Fruit fly (Drosophila melanogaster) whole organism, embryonic: Measurements from ENCODE around the gene ACXC.

Experiments
- Abd-B ChIP-seq: fragments of 200-800 bp; sonication (Bioruptor generic); optimal IDR thresholded peaks from 2 replicates; lab custom pipeline; 2018; ENCODE audit warnings: missing biosample characterization, mild to moderate bottlenecking, missing genetic modification characterization, moderate library complexity
- Bdp1 ChIP-seq: fragments of 200-800 bp; sonication (Bioruptor generic); optimal IDR thresholded peaks from 3 replicates; lab custom pipeline; 2016; ENCODE audit warnings: missing biosample characterization, missing genetic modification characterization
- CG15073 ChIP-seq: fragments of 200-800 bp; sonication (Bioruptor generic); optimal IDR thresholded peaks from 2 replicates; lab custom pipeline; 2016; ENCODE audit warnings: missing biosample characterization, missing genetic modification characterization
- CG15269 ChIP-seq: fragments of 200-800 bp; sonication (Bioruptor generic); optimal IDR thresholded peaks from 2 replicates; lab custom pipeline; 2018; ENCODE audit warnings: missing biosample characterization, mild to moderate bottlenecking, missing genetic modification characterization, moderate library complexity
- CG1529 ChIP-seq: fragments of 200-800 bp; sonication (Bioruptor generic); optimal IDR thresholded peaks from 3 replicates; lab custom pipeline; 2018; ENCODE audit warnings: missing biosample characterization, missing genetic modification characterization
- CG1647 ChIP-seq: fragments of 200-800 bp; sonication (Bioruptor generic); optimal IDR thresholded peaks from 3 replicates; lab custom pipeline; 2016; ENCODE audit warnings: missing biosample characterization, missing genetic modification characterization
- CG16815 ChIP-seq: fragments of 200-800 bp; sonication (Bioruptor generic); optimal IDR thresholded peaks from 3 replicates; lab custom pipeline; 2017; ENCODE audit warnings: missing biosample characterization, mild to moderate bottlenecking, missing genetic modification characterization
- CG17186 ChIP-seq: fragments of 200-800 bp; sonication (Bioruptor generic); optimal IDR thresholded peaks from 3 replicates; lab custom pipeline; 2017; ENCODE audit warnings: missing biosample characterization, missing genetic modification reagents, missing genetic modification characterization
- CG17385 ChIP-seq: fragments of 200-800 bp; sonication (Bioruptor generic); optimal IDR thresholded peaks from 3 replicates; lab custom pipeline; 2018; ENCODE audit warnings: missing biosample characterization, mild to moderate bottlenecking, missing genetic modification characterization
- CG17568 ChIP-seq: fragments of 200-800 bp; sonication (Bioruptor generic); optimal IDR thresholded peaks from 2 replicates; lab custom pipeline; 2018; ENCODE audit warnings: missing biosample characterization, mild to moderate bottlenecking, missing genetic modification characterization, moderate library complexity
- CG18764 ChIP-seq: fragments of 200-800 bp; sonication (Bioruptor generic); optimal IDR thresholded peaks from 3 replicates; lab custom pipeline; 2016; ENCODE audit warnings: missing biosample characterization, missing genetic modification characterization
- CG3847 ChIP-seq: fragments of 200-800 bp; sonication (Bioruptor generic); IDR thresholded peaks from 2 replicates; pipeline ENCODE4 v1.3.6; 2022; ENCODE audit warnings: missing biosample characterization, missing genetic modification characterization
- CG42726 ChIP-seq: fragments of 200-800 bp; sonication (Bioruptor generic); IDR thresholded peaks from 2 replicates; pipeline ENCODE4 v1.3.6; 2022; ENCODE audit warnings: missing biosample characterization, missing genetic modification characterization; ENCODE audit not compliant: partially characterized antibody
- CG5245 ChIP-seq: fragments of 200-800 bp; sonication (Bioruptor generic); optimal IDR thresholded peaks from 3 replicates; lab custom pipeline; 2016; ENCODE audit warnings: missing biosample characterization, missing genetic modification characterization
- CG6683 ChIP-seq: fragments of 200-800 bp; sonication (Bioruptor generic); optimal IDR thresholded peaks from 2 replicates; lab custom pipeline; 2017; ENCODE audit warnings: missing biosample characterization, mild to moderate bottlenecking, missing genetic modification characterization, missing genetic modification reagents
- CG6689 ChIP-seq: fragments of 200-800 bp; sonication (Bioruptor generic); IDR thresholded peaks from 2 replicates; pipeline ENCODE4 v1.3.6; 2022; ENCODE audit warnings: missing biosample characterization, missing genetic modification characterization
- CG7839 ChIP-seq: fragments of 200-800 bp; sonication (Bioruptor generic); optimal IDR thresholded peaks from 3 replicates; lab custom pipeline; 2018; ENCODE audit warnings: missing biosample characterization, mild to moderate bottlenecking, missing genetic modification characterization, moderate library complexity
- CG9797 ChIP-seq: fragments of 200-800 bp; sonication (Bioruptor generic); optimal IDR thresholded peaks from 3 replicates; lab custom pipeline; 2018; ENCODE audit warnings: missing biosample characterization, mild to moderate bottlenecking, missing genetic modification characterization
- Camta ChIP-seq: fragments of 200-800 bp; sonication (Bioruptor generic); optimal IDR thresholded peaks from 2 replicates; lab custom pipeline; 2016; ENCODE audit warnings: missing biosample characterization, missing genetic modification characterization
- D19A ChIP-seq: fragments of 200-800 bp; optimal IDR thresholded peaks from 3 replicates; lab custom pipeline; 2019; ENCODE audit warnings: missing biosample characterization, mild to moderate bottlenecking, missing genetic modification characterization, moderate library complexity
- Dfd ChIP-seq, 2 experiments: fragments of >200 bp; optimal IDR thresholded peaks; 2 replicates each; lab custom pipeline; 2017; ENCODE audit warnings: missing biosample characterization in 2 of 2, missing genetic modification characterization in 2 of 2
- Dip2 ChIP-seq: fragments of 200-800 bp; sonication (Bioruptor generic); IDR thresholded peaks from 2 replicates; pipeline ENCODE4 v1.3.6; 2022; ENCODE audit warnings: missing biosample characterization, missing genetic modification characterization
- Gug ChIP-seq: fragments of 200-800 bp; sonication (Bioruptor generic); IDR thresholded peaks from 4 replicates; pipeline ENCODE4 v1.3.6; 2022; ENCODE audit warnings: missing biosample characterization, missing genetic modification characterization
- HLH3B ChIP-seq: fragments of 200-800 bp; sonication (Bioruptor generic); IDR thresholded peaks from 2 replicates; pipeline ENCODE4 v1.3.6; 2022; ENCODE audit warnings: missing biosample characterization, missing genetic modification characterization
- HmgD ChIP-seq: fragments of 200-800 bp; sonication (Bioruptor generic); optimal IDR thresholded peaks from 3 replicates; lab custom pipeline; 2016; ENCODE audit warnings: missing biosample characterization, missing genetic modification characterization
- Hsf ChIP-seq: fragments of 200-800 bp; sonication (Bioruptor generic); optimal IDR thresholded peaks from 3 replicates; lab custom pipeline; 2016; ENCODE audit warnings: missing biosample characterization, missing genetic modification characterization
- Mes4 ChIP-seq: fragments of 200-800 bp; sonication (Bioruptor generic); optimal IDR thresholded peaks from 2 replicates; lab custom pipeline; 2016; ENCODE audit warnings: missing biosample characterization, missing genetic modification characterization
- Myb ChIP-seq: fragments of 200-800 bp; sonication (Bioruptor generic); optimal IDR thresholded peaks from 2 replicates; lab custom pipeline; 2016; ENCODE audit warnings: missing biosample characterization, missing genetic modification characterization
- NK7.1 ChIP-seq: fragments of 200-800 bp; sonication (Bioruptor generic); optimal IDR thresholded peaks from 3 replicates; lab custom pipeline; 2016; ENCODE audit warnings: missing biosample characterization, missing genetic modification characterization
- PHDP ChIP-seq: fragments of 200-800 bp; sonication (Bioruptor generic); optimal IDR thresholded peaks from 3 replicates; lab custom pipeline; 2018; ENCODE audit warnings: missing biosample characterization, mild to moderate bottlenecking, missing genetic modification characterization, moderate library complexity
- Poxn ChIP-seq: fragments of 200-800 bp; sonication (Bioruptor generic); IDR thresholded peaks from 2 replicates; pipeline ENCODE4 v1.3.6; 2022; ENCODE audit warnings: missing biosample characterization, missing genetic modification characterization
- Ravus ChIP-seq: fragments of 200-800 bp; sonication (Bioruptor generic); IDR thresholded peaks from 2 replicates; pipeline ENCODE4 v1.3.6; 2022; ENCODE audit warnings: missing biosample characterization, missing genetic modification characterization
- Tbp ChIP-seq: fragments of >200 bp; optimal IDR thresholded peaks from 2 replicates; lab custom pipeline; 2018; ENCODE audit warnings: missing biosample characterization, missing genetic modification characterization
- Xrp1 ChIP-seq: fragments of 200-800 bp; sonication (Bioruptor generic); IDR thresholded peaks from 2 replicates; pipeline ENCODE4 v1.3.6; 2022; ENCODE audit warnings: missing biosample characterization, missing genetic modification characterization
- caup ChIP-seq: fragments of 200-800 bp; sonication (Bioruptor generic); optimal IDR thresholded peaks from 3 replicates; lab custom pipeline; 2017; ENCODE audit warnings: missing biosample characterization, mild to moderate bottlenecking, missing genetic modification characterization, moderate library complexity; ENCODE audit not compliant: severe bottlenecking
- corto ChIP-seq: fragments of 200-800 bp; sonication (Bioruptor generic); optimal IDR thresholded peaks from 2 replicates; lab custom pipeline; 2016; ENCODE audit warnings: missing biosample characterization, mild to moderate bottlenecking, missing genetic modification characterization, moderate library complexity
- crp ChIP-seq, 2 experiments: fragments of 200-800 bp; sonication (Bioruptor generic); optimal IDR thresholded peaks; 2 replicates in 1 of 2; 3 replicates in 1 of 2; lab custom pipeline; 2017; ENCODE audit warnings: missing biosample characterization in 2 of 2, missing genetic modification characterization in 2 of 2, mild to moderate bottlenecking in 1 of 2, moderate library complexity in 1 of 2
- cwo ChIP-seq: fragments of 200-800 bp; sonication (Bioruptor generic); optimal IDR thresholded peaks from 3 replicates; lab custom pipeline; 2017; ENCODE audit warnings: missing biosample characterization, missing genetic modification characterization, mild to moderate bottlenecking, moderate library complexity, missing genetic modification reagents
- disco-r ChIP-seq: fragments of 200-800 bp; sonication (Bioruptor generic); optimal IDR thresholded peaks from 2 replicates; lab custom pipeline; 2016; ENCODE audit warnings: missing biosample characterization, missing genetic modification characterization
- dysf ChIP-seq: fragments of 200-800 bp; sonication (Bioruptor generic); IDR thresholded peaks from 3 replicates; pipeline ENCODE4 v1.3.6; 2022; ENCODE audit warnings: missing biosample characterization, missing genetic modification characterization
- ems ChIP-seq: fragments of 200-800 bp; sonication (Bioruptor generic); optimal IDR thresholded peaks from 3 replicates; lab custom pipeline; 2016; ENCODE audit warnings: missing biosample characterization, missing genetic modification characterization
- fru ChIP-seq: fragments of >200 bp; optimal IDR thresholded peaks from 2 replicates; lab custom pipeline; 2017
- fu2 ChIP-seq: fragments of 200-800 bp; sonication (Bioruptor generic); optimal IDR thresholded peaks from 2 replicates; lab custom pipeline; 2016; ENCODE audit warnings: missing biosample characterization, missing genetic modification characterization
- gt ChIP-seq: fragments of 200-800 bp; sonication (Bioruptor generic); IDR thresholded peaks from 2 replicates; pipeline ENCODE4 v1.3.6; 2022; ENCODE audit warnings: missing biosample characterization, missing genetic modification characterization
- ham ChIP-seq: fragments of 200-800 bp; sonication (Bioruptor generic); IDR thresholded peaks from 2 replicates; pipeline ENCODE4 v1.3.6; 2022; ENCODE audit warnings: missing biosample characterization, missing genetic modification characterization
- jigr1 ChIP-seq: fragments of 200-800 bp; sonication (Bioruptor generic); IDR thresholded peaks from 3 replicates; pipeline ENCODE4 v1.3.6; 2022; ENCODE audit warnings: missing biosample characterization, missing genetic modification characterization
- kay ChIP-seq: fragments of 200-800 bp; sonication (Bioruptor generic); optimal IDR thresholded peaks from 2 replicates; lab custom pipeline; 2016; ENCODE audit warnings: missing biosample characterization, missing genetic modification characterization
- pfk ChIP-seq: fragments of 200-800 bp; sonication (Bioruptor generic); optimal IDR thresholded peaks from 2 replicates; lab custom pipeline; 2018; ENCODE audit warnings: missing biosample characterization, mild to moderate bottlenecking, missing genetic modification characterization, moderate library complexity
- pros ChIP-seq: fragments of 200-800 bp; sonication (Bioruptor generic); optimal IDR thresholded peaks from 3 replicates; lab custom pipeline; 2019; ENCODE audit warnings: missing biosample characterization, mild to moderate bottlenecking, missing genetic modification characterization, moderate library complexity
- schlank ChIP-seq: fragments of 200-800 bp; sonication (Bioruptor generic); optimal IDR thresholded peaks from 2 replicates; lab custom pipeline; 2018; ENCODE audit warnings: missing biosample characterization, mild to moderate bottlenecking, missing genetic modification characterization
- sob ChIP-seq: fragments of 200-800 bp; sonication (Bioruptor generic); IDR thresholded peaks from 2 replicates; pipeline ENCODE4 v1.3.6; 2022; ENCODE audit warnings: missing biosample characterization, missing genetic modification characterization
- trh ChIP-seq: fragments of 200-800 bp; sonication (Bioruptor generic); optimal IDR thresholded peaks from 2 replicates; lab custom pipeline; 2016; ENCODE audit warnings: missing biosample characterization, missing genetic modification characterization
- zfh1 ChIP-seq: fragments of 200-800 bp; sonication (Bioruptor generic); IDR thresholded peaks from 3 replicates; pipeline ENCODE4 v1.3.6; 2022; ENCODE audit warnings: missing biosample characterization, missing genetic modification characterization

The ACXC gene

DNA sequence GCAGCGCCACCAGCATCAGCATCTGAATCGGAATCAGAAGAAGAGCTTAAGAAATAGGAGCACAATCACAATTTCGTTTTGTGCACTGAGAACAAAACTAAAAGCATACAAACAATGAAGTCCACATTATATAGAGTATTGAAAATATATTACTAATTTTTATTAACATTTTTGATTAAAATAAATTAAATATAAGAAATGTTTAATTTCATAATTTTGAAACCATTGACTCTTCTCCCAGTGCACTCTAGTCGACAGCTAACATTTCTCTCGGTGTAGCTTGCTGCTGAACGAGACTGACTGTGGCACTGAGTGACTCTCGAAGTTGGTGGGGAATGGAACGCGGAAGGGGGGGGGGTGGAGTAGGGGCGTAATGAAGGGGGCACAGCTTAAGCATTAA is 38.4 kb downstream of the ACXC start (continued):
- TF ChIP-seq sob (GFP tag; lab: Robert Waterston, UW), result no peak
- TF ChIP-seq Xrp1, result no peak
- TF ChIP-seq Abd-B (GFP tag; lab: Kevin White, UChicago), result peak; percentile 10
- no peak for TF ChIP-seq CG6689 (GFP tag; lab: Robert Waterston, UW)
- no peak for TF ChIP-seq CG17186
- TF ChIP-seq Poxn (GFP tag; lab: Robert Waterston, UW), result no peak
- no peak for TF ChIP-seq CG16815
- TF ChIP-seq CG1647, result no peak
- no peak for TF ChIP-seq CG6683 (GFP tag; lab: Kevin White, UChicago)
- TF ChIP-seq CG18764 (GFP tag; lab: Kevin White, UChicago), result no peak
- no peak for TF ChIP-seq kay
- TF ChIP-seq CG7839 (tag; lab: Kevin White, UChicago), result peak; percentile 56
- TF ChIP-seq Bdp1 (GFP tag; lab: Kevin White, UChicago), result no peak
- TF ChIP-seq Myb (GFP tag; lab: Kevin White, UChicago), result no peak
- no peak for TF ChIP-seq disco-r (GFP tag; lab: Kevin White, UChicago)
- TF ChIP-seq ems, result no peak
- TF ChIP-seq jigr1 (GFP tag; lab: Robert Waterston, UW), result no peak
- no peak for TF ChIP-seq dysf (GFP tag; lab: Robert Waterston, UW)
- TF ChIP-seq schlank (tag; lab: Kevin White, UChicago), result no peak
- TF ChIP-seq Camta, result no peak
- no peak for TF ChIP-seq trh (GFP tag; lab: Kevin White, UChicago)
- no peak for TF ChIP-seq CG42726 (GFP tag; lab: Robert Waterston, UW)
- TF ChIP-seq CG17568, result no peak
- no peak for TF ChIP-seq CG9797 (GFP tag; lab: Kevin White, UChicago)
- TF ChIP-seq CG3847 (GFP tag; lab: Robert Waterston, UW), result no peak
- no peak for TF ChIP-seq pros
- TF ChIP-seq PHDP (tag; lab: Kevin White, UChicago), result peak; percentile 38
- TF ChIP-seq Hsf (GFP tag; lab: Kevin White, UChicago), result no peak
- TF ChIP-seq gt (GFP tag; lab: Robert Waterston, UW), result no peak
- TF ChIP-seq CG15269, result peak; percentile 48
- TF ChIP-seq HLH3B (GFP tag; lab: Robert Waterston, UW), result 0 out of 2 replicates have a peak, but pooled peaks have one; percentile 19
- TF ChIP-seq caup, result peak; percentile 6
- no peak for TF ChIP-seq corto (GFP tag; lab: Kevin White, UChicago)
- no peak for TF ChIP-seq Tbp (GFP tag; lab: Kevin White, UChicago)
- TF ChIP-seq crp (GFP tag; optimal IDR thresholded peaks at IDR 0.05; lab: Kevin White, UChicago), result no peak
- TF ChIP-seq CG15073 (GFP tag; lab: Kevin White, UChicago), result no peak
- TF ChIP-seq Gug (GFP tag; lab: Robert Waterston, UW), result 0 out of 4 replicates have a peak, but pooled peaks have one; percentile 14
- TF ChIP-seq HmgD (GFP tag; lab: Kevin White, UChicago), result no peak
- TF ChIP-seq CG5245 (GFP tag; lab: Kevin White, UChicago), result no peak
- TF ChIP-seq ham (GFP tag; lab: Robert Waterston, UW), result no peak
- no peak for TF ChIP-seq pfk
- no peak for TF ChIP-seq zfh1 (GFP tag; lab: Robert Waterston, UW)
- peak; percentile 18 for TF ChIP-seq CG17385
- TF ChIP-seq CG1529 (GFP tag; lab: Kevin White, UChicago), result no peak
- no peak for TF ChIP-seq fru (lab: Kevin White, UChicago)
- TF ChIP-seq Dip2 (GFP tag; lab: Robert Waterston, UW), result no peak
- TF ChIP-seq Dfd (GFP tag; optimal IDR thresholded peaks at IDR 0.05; lab: Kevin White, UChicago), result no peak
- TF ChIP-seq fu2, result no peak
- no peak for TF ChIP-seq Ravus
- no peak for TF ChIP-seq Mes4 (GFP tag; lab: Kevin White, UChicago)
- TF ChIP-seq NK7.1 (GFP tag; lab: Kevin White, UChicago), result no peak
- TF ChIP-seq cwo (GFP tag; lab: Kevin White, UChicago), result peak; percentile 5
- no peak for TF ChIP-seq D19A (tag; lab: Kevin White, UChicago)
